Fruit fly (Drosophila melanogaster) whole organism, embryonic: ENCODE data around the gene Hsp110.

Experiments used
- B-H2 ChIP-seq: fragments of 200-800 bp; sonication (Bioruptor generic); optimal IDR thresholded peaks from 2 replicates; lab custom pipeline; 2018; ENCODE audit warnings: missing biosample characterization, mild to moderate bottlenecking, missing genetic modification characterization
- CG11560 ChIP-seq: fragments of 200-800 bp; sonication (Bioruptor generic); IDR thresholded peaks from 3 replicates; pipeline ENCODE4 v1.3.6; 2022; ENCODE audit warnings: missing biosample characterization, missing genetic modification characterization
- CG1233 ChIP-seq: fragments of 200-800 bp; sonication (Bioruptor generic); optimal IDR thresholded peaks from 4 replicates; lab custom pipeline; 2018; ENCODE audit warnings: missing biosample characterization, mild to moderate bottlenecking, missing genetic modification characterization
- CG14860 ChIP-seq: fragments of 200-800 bp; sonication (Bioruptor generic); IDR thresholded peaks from 3 replicates; pipeline ENCODE4 v1.3.6; 2022; ENCODE audit warnings: missing biosample characterization, missing genetic modification characterization; ENCODE audit not compliant: partially characterized antibody
- CG17328 ChIP-seq: fragments of 200-800 bp; sonication (Bioruptor generic); IDR thresholded peaks from 2 replicates; pipeline ENCODE4 v1.3.6; 2022; ENCODE audit warnings: missing biosample characterization, missing genetic modification characterization
- CG2120 ChIP-seq: fragments of 200-800 bp; sonication (Bioruptor generic); optimal IDR thresholded peaks from 3 replicates; lab custom pipeline; 2016; ENCODE audit warnings: missing biosample characterization, missing genetic modification characterization
- CG30431 ChIP-seq: fragments of 200-800 bp; sonication (Bioruptor generic); optimal IDR thresholded peaks from 2 replicates; lab custom pipeline; 2017; ENCODE audit warnings: missing biosample characterization, missing genetic modification characterization
- CG32532 ChIP-seq: fragments of 200-800 bp; sonication (Bioruptor generic); IDR thresholded peaks from 2 replicates; pipeline ENCODE4 v1.3.6; 2022; ENCODE audit warnings: missing biosample characterization, missing genetic modification characterization
- CG3407 ChIP-seq: fragments of 200-800 bp; sonication (Bioruptor generic); optimal IDR thresholded peaks from 2 replicates; lab custom pipeline; 2018; ENCODE audit warnings: missing biosample characterization, mild to moderate bottlenecking, missing genetic modification characterization
- CG42726 ChIP-seq: fragments of 200-800 bp; sonication (Bioruptor generic); IDR thresholded peaks from 2 replicates; pipeline ENCODE4 v1.3.6; 2022; ENCODE audit warnings: missing biosample characterization, missing genetic modification characterization; ENCODE audit not compliant: partially characterized antibody
- CG4282 ChIP-seq: fragments of 200-800 bp; sonication (Bioruptor generic); optimal IDR thresholded peaks from 2 replicates; lab custom pipeline; 2016; ENCODE audit warnings: missing biosample characterization, missing genetic modification characterization
- CG4404 ChIP-seq: fragments of 200-800 bp; sonication (Bioruptor generic); IDR thresholded peaks from 2 replicates; pipeline ENCODE4 v1.3.6; 2022; ENCODE audit warnings: missing biosample characterization, missing genetic modification characterization
- CG4854 ChIP-seq: fragments of 200-800 bp; sonication (Bioruptor generic); optimal IDR thresholded peaks from 2 replicates; lab custom pipeline; 2016; ENCODE audit warnings: missing biosample characterization, missing genetic modification characterization, inconsistent platforms
- CG5953 ChIP-seq: fragments of 200-800 bp; sonication (Bioruptor generic); IDR thresholded peaks from 2 replicates; pipeline ENCODE4 v1.3.6; 2022; ENCODE audit warnings: missing biosample characterization, missing genetic modification characterization
- CG8944 ChIP-seq: fragments of 200-800 bp; sonication (Bioruptor generic); optimal IDR thresholded peaks from 3 replicates; lab custom pipeline; 2016; ENCODE audit warnings: missing biosample characterization, missing genetic modification characterization
- CG9215 ChIP-seq: fragments of 200-800 bp; sonication (Bioruptor generic); IDR thresholded peaks from 2 replicates; pipeline ENCODE4 v1.3.6; 2022; ENCODE audit warnings: missing biosample characterization, missing genetic modification characterization
- CHES-1-like ChIP-seq: fragments of 200-800 bp; sonication (Bioruptor generic); optimal IDR thresholded peaks from 2 replicates; lab custom pipeline; 2016; ENCODE audit warnings: missing biosample characterization, missing genetic modification characterization
- Dad ChIP-seq: fragments of 200-800 bp; sonication (Bioruptor generic); optimal IDR thresholded peaks from 3 replicates; lab custom pipeline; 2016; ENCODE audit warnings: missing biosample characterization, missing genetic modification characterization
- Dbx ChIP-seq: fragments of 200-800 bp; sonication (Bioruptor generic); IDR thresholded peaks from 3 replicates; pipeline ENCODE4 v1.3.6; 2022; ENCODE audit warnings: missing biosample characterization, missing genetic modification characterization
- Ets97D ChIP-seq: fragments of 200-800 bp; sonication (Bioruptor generic); optimal IDR thresholded peaks from 3 replicates; lab custom pipeline; 2016; ENCODE audit warnings: missing biosample characterization, missing genetic modification characterization
- H15 ChIP-seq: fragments of 200-800 bp; sonication (Bioruptor generic); IDR thresholded peaks from 3 replicates; pipeline ENCODE4 v1.3.6; 2022; ENCODE audit warnings: missing biosample characterization, missing genetic modification characterization
- HLH3B ChIP-seq: fragments of 200-800 bp; sonication (Bioruptor generic); IDR thresholded peaks from 2 replicates; pipeline ENCODE4 v1.3.6; 2022; ENCODE audit warnings: missing biosample characterization, missing genetic modification characterization
- MESR4 ChIP-seq: fragments of 200-800 bp; sonication (Bioruptor generic); optimal IDR thresholded peaks from 2 replicates; lab custom pipeline; 2018; ENCODE audit warnings: missing biosample characterization, mild to moderate bottlenecking, missing genetic modification characterization, moderate library complexity
- MTF-1 ChIP-seq: fragments of 200-800 bp; sonication (Bioruptor generic); optimal IDR thresholded peaks from 2 replicates; lab custom pipeline; 2018; ENCODE audit warnings: missing biosample characterization, mild to moderate bottlenecking, missing genetic modification characterization, borderline replicate concordance
- Max ChIP-seq: fragments of 200-800 bp; sonication (Bioruptor generic); optimal IDR thresholded peaks from 2 replicates; lab custom pipeline; 2016; ENCODE audit warnings: missing biosample characterization, mild to moderate bottlenecking, missing genetic modification characterization
- NC2α ChIP-seq: fragments of 200-800 bp; sonication (Bioruptor generic); optimal IDR thresholded peaks from 2 replicates; lab custom pipeline; 2016; ENCODE audit warnings: missing biosample characterization, missing genetic modification characterization
- Oaz ChIP-seq: fragments of 200-800 bp; sonication (Bioruptor generic); IDR thresholded peaks from 2 replicates; pipeline ENCODE4 v1.3.6; 2022; ENCODE audit warnings: missing biosample characterization, missing genetic modification characterization
- PHDP ChIP-seq: fragments of 200-800 bp; sonication (Bioruptor generic); optimal IDR thresholded peaks from 3 replicates; lab custom pipeline; 2018; ENCODE audit warnings: missing biosample characterization, mild to moderate bottlenecking, missing genetic modification characterization, moderate library complexity
- Ravus ChIP-seq: fragments of 200-800 bp; sonication (Bioruptor generic); IDR thresholded peaks from 2 replicates; pipeline ENCODE4 v1.3.6; 2022; ENCODE audit warnings: missing biosample characterization, missing genetic modification characterization
- Sin3A ChIP-seq: fragments of >200 bp; optimal IDR thresholded peaks from 2 replicates; lab custom pipeline; 2018
- amos ChIP-seq: fragments of 200-800 bp; sonication (Bioruptor generic); IDR thresholded peaks from 2 replicates; pipeline ENCODE4 v1.3.6; 2022; ENCODE audit warnings: missing biosample characterization, missing genetic modification characterization; ENCODE audit not compliant: partially characterized antibody
- chinmo ChIP-seq: fragments of 200-800 bp; sonication (Bioruptor generic); IDR thresholded peaks from 4 replicates; pipeline ENCODE4 v1.3.6; 2022; ENCODE audit warnings: missing biosample characterization, missing genetic modification characterization; ENCODE audit not compliant: partially characterized antibody
- croc ChIP-seq: fragments of 200-800 bp; sonication (Bioruptor generic); conservative IDR thresholded peaks from 3 replicates; pipeline ENCODE4 v1.3.6; 2022; ENCODE audit warnings: missing biosample characterization, missing genetic modification characterization
- crp ChIP-seq, 2 experiments: fragments of 200-800 bp; sonication (Bioruptor generic); optimal IDR thresholded peaks; 2 replicates in 1 of 2; 3 replicates in 1 of 2; lab custom pipeline; 2017; ENCODE audit warnings: missing biosample characterization in 2 of 2, missing genetic modification characterization in 2 of 2, mild to moderate bottlenecking in 1 of 2, moderate library complexity in 1 of 2
- gcm ChIP-seq: fragments of 200-800 bp; sonication (Bioruptor generic); optimal IDR thresholded peaks from 2 replicates; lab custom pipeline; 2019; ENCODE audit warnings: missing biosample characterization, mild to moderate bottlenecking, missing genetic modification characterization, moderate library complexity
- gem ChIP-seq: fragments of 200-800 bp; sonication (Bioruptor generic); optimal IDR thresholded peaks from 2 replicates; lab custom pipeline; 2019; ENCODE audit warnings: missing biosample characterization, mild to moderate bottlenecking, missing genetic modification characterization, moderate library complexity
- grn ChIP-seq: fragments of 200-800 bp; sonication (Bioruptor generic); optimal IDR thresholded peaks from 3 replicates; lab custom pipeline; 2017; ENCODE audit warnings: missing biosample characterization, missing genetic modification characterization
- h ChIP-seq: fragments of >200 bp; optimal IDR thresholded peaks from 2 replicates; lab custom pipeline; 2017
- her ChIP-seq: fragments of 200-800 bp; sonication (Bioruptor generic); optimal IDR thresholded peaks from 2 replicates; lab custom pipeline; 2016; ENCODE audit warnings: missing biosample characterization, missing genetic modification characterization
- kni ChIP-seq: fragments of 200-800 bp; sonication (Bioruptor generic); optimal IDR thresholded peaks from 3 replicates; lab custom pipeline; 2017; ENCODE audit warnings: mild to moderate bottlenecking, missing biosample characterization, missing genetic modification reagents, missing genetic modification characterization
- maf-S ChIP-seq: fragments of 200-800 bp; sonication (Bioruptor generic); optimal IDR thresholded peaks from 2 replicates; lab custom pipeline; 2016; ENCODE audit warnings: missing biosample characterization, missing genetic modification characterization
- nau ChIP-seq: fragments of 200-800 bp; sonication (Bioruptor generic); optimal IDR thresholded peaks from 3 replicates; lab custom pipeline; 2017; ENCODE audit warnings: missing biosample characterization, mild to moderate bottlenecking, missing genetic modification characterization, missing genetic modification reagents
- odd ChIP-seq: fragments of 200-800 bp; sonication (Bioruptor generic); optimal IDR thresholded peaks from 2 replicates; lab custom pipeline; 2017; ENCODE audit warnings: missing biosample characterization, mild to moderate bottlenecking, missing genetic modification characterization
- onecut ChIP-seq: fragments of 200-800 bp; sonication (Bioruptor generic); IDR thresholded peaks from 2 replicates; pipeline ENCODE4 v1.3.6; 2022; ENCODE audit warnings: missing biosample characterization, missing genetic modification characterization
- p53 ChIP-seq: fragments of 200-800 bp; sonication (Bioruptor generic); optimal IDR thresholded peaks from 2 replicates; lab custom pipeline; 2016; ENCODE audit warnings: missing biosample characterization, missing genetic modification characterization
- sens-2 ChIP-seq: fragments of 200-800 bp; sonication (Bioruptor generic); IDR thresholded peaks from 2 replicates; pipeline ENCODE4 v1.3.6; 2022; ENCODE audit warnings: missing biosample characterization, missing genetic modification characterization
- seq ChIP-seq: fragments of 200-800 bp; sonication (Bioruptor generic); IDR thresholded peaks from 2 replicates; pipeline ENCODE4 v1.3.6; 2022; ENCODE audit warnings: missing biosample characterization, missing genetic modification characterization
- slbo ChIP-seq: fragments of 200-800 bp; sonication (Bioruptor generic); IDR thresholded peaks from 2 replicates; pipeline ENCODE4 v1.3.6; 2022; ENCODE audit warnings: missing biosample characterization, missing genetic modification characterization
- sna ChIP-seq: fragments of 200-800 bp; sonication (Bioruptor generic); IDR thresholded peaks from 2 replicates; pipeline ENCODE4 v1.3.6; 2022; ENCODE audit warnings: missing biosample characterization, missing genetic modification characterization; ENCODE audit not compliant: partially characterized antibody
- sob ChIP-seq: fragments of 200-800 bp; sonication (Bioruptor generic); IDR thresholded peaks from 2 replicates; pipeline ENCODE4 v1.3.6; 2022; ENCODE audit warnings: missing biosample characterization, missing genetic modification characterization
- stc ChIP-seq: fragments of 200-800 bp; sonication (Bioruptor generic); IDR thresholded peaks from 2 replicates; pipeline ENCODE4 v1.3.6; 2022; ENCODE audit warnings: missing biosample characterization, missing genetic modification characterization

Hsp110 gene

DNA sequence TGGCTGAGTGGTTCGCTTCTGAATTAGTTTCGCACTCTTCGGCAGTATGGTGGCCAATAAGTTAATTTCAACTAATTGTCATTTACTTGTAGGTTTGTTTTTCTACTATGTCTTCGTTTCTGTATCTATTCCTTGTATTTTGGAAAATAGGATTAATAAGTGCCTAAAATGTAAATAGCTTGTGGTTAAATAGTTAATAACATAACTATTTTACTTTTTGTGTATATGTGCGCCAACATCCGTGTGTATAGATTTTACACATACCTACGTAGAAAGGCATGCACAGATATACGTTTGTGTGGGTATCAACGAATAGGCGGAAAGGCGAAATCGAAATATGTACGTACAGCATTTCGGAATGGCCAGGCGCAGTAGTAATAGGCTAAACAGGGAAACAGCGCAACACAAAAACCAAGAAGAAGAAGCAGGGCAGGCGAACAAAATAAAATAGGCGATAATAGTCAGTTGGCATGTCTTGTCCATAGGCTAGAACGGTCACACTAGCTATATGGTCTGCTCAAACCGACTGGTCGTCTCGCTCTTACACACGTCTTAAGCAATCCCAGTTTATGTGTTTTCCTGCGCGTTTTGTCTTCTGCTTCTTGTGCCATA lies 34.2 kb upstream of the Hsp110 start (continued):
- TF ChIP-seq CG4854 (GFP tag; lab: Kevin White, UChicago) = no peak
- peak; percentile 38; the same call in 1 of the 2 replicates for TF ChIP-seq onecut
- TF ChIP-seq gem (tag; lab: Kevin White, UChicago) = peak; percentile 26
- no peak for TF ChIP-seq odd (GFP tag; lab: Kevin White, UChicago)
- peak; percentile 18 for TF ChIP-seq MESR4 (GFP tag; lab: Kevin White, UChicago)
- TF ChIP-seq croc (GFP tag; lab: Robert Waterston, UW) = no peak
- no peak for TF ChIP-seq PHDP (tag; lab: Kevin White, UChicago)
- TF ChIP-seq gcm (GFP tag; lab: Kevin White, UChicago) = no peak
- 0 out of 2 replicates have a peak, but pooled peaks have one; percentile 46 for TF ChIP-seq CG42726
- TF ChIP-seq grn = no peak
- TF ChIP-seq MTF-1 = no peak
- peak; percentile 27; the same call in 1 of the 2 replicates for TF ChIP-seq slbo (GFP tag; lab: Robert Waterston, UW)
- TF ChIP-seq stc (GFP tag; lab: Robert Waterston, UW) = no peak
- no peak for TF ChIP-seq sna
- no peak for TF ChIP-seq Max (GFP tag; lab: Kevin White, UChicago)
- TF ChIP-seq h = no peak
- peak; percentile 12 for TF ChIP-seq kni (GFP tag; lab: Kevin White, UChicago)
- peak; percentile 49 for TF ChIP-seq Ets97D (GFP tag; lab: Kevin White, UChicago)
- TF ChIP-seq her (GFP tag; lab: Kevin White, UChicago) = no peak
- TF ChIP-seq H15 = no peak
- TF ChIP-seq CG5953 (GFP tag; lab: Robert Waterston, UW) = no peak
- peak; percentile 28; the same call in 1 of the 2 replicates for TF ChIP-seq amos
- no peak for TF ChIP-seq CG17328 (GFP tag; lab: Robert Waterston, UW)
- TF ChIP-seq p53 (GFP tag; lab: Kevin White, UChicago) = no peak
- no peak for TF ChIP-seq Sin3A (lab: Kevin White, UChicago)
- TF ChIP-seq Ravus = no peak
- TF ChIP-seq CG4282 = peak; percentile 5
- no peak for TF ChIP-seq CG1233 (GFP tag; lab: Kevin White, UChicago)
- no peak for TF ChIP-seq NC2α (GFP tag; lab: Kevin White, UChicago)
- 0 out of 2 replicates have a peak, but pooled peaks have one; percentile 30 for TF ChIP-seq CG32532 (GFP tag; lab: Robert Waterston, UW)
- TF ChIP-seq sob (GFP tag; lab: Robert Waterston, UW) = no peak; the same call in 1 of the 2 replicates
- TF ChIP-seq CG11560 = no peak
- TF ChIP-seq nau (GFP tag; lab: Kevin White, UChicago) = no peak
- TF ChIP-seq HLH3B (GFP tag; lab: Robert Waterston, UW) = no peak
- TF ChIP-seq CG9215 = no peak
- no peak for TF ChIP-seq CG8944 (GFP tag; lab: Kevin White, UChicago)
- TF ChIP-seq seq (GFP tag; lab: Robert Waterston, UW) = no peak
- peak; percentile 58 for TF ChIP-seq B-H2 (GFP tag; lab: Kevin White, UChicago)
- TF ChIP-seq CG30431 (GFP tag; lab: Kevin White, UChicago) = no peak
- no peak for TF ChIP-seq CG3407 (GFP tag; lab: Kevin White, UChicago)
- no peak for TF ChIP-seq sens-2
- TF ChIP-seq CG14860 (GFP tag; lab: Robert Waterston, UW) = no peak
- no peak for TF ChIP-seq CG2120 (GFP tag; lab: Kevin White, UChicago)
- TF ChIP-seq CHES-1-like (GFP tag; lab: Kevin White, UChicago) = peak; percentile 13
- TF ChIP-seq Oaz = no peak
- TF ChIP-seq crp (GFP tag; optimal IDR thresholded peaks at IDR 0.05; lab: Kevin White, UChicago) = no peak
- peak; percentile 85; the same call in 3 of the 4 replicates for TF ChIP-seq chinmo
- TF ChIP-seq Dad (GFP tag; lab: Kevin White, UChicago) = no peak
- no peak for TF ChIP-seq maf-S (GFP tag; lab: Kevin White, UChicago)
- no peak for TF ChIP-seq CG4404 (GFP tag; lab: Robert Waterston, UW)
- TF ChIP-seq Dbx = peak; percentile 36; the same call in 1 of the 3 replicates
